Fruit fly (Drosophila melanogaster): ENCODE measurements around the gene RpS27.

RpS27 gene

dm6 chr3R:25237314-25237713 lies 10.0 kb downstream of the RpS27 start, which contains the start of gene Jhbp7:
TSS of gene Jhbp7 (plus strand) at chr3R:25237614.
- peak in 1 of 2 experiments; percentile 0 for TF ChIP-seq ss (GFP tag; optimal IDR thresholded peaks at IDR 0.05)
- TF ChIP-seq lz (GFP tag; optimal IDR thresholded peaks at IDR 0.05), result no peak
- TF ChIP-seq dsx (GFP tag; optimal IDR thresholded peaks at IDR 0.05; ENCODE audit: poor library complexity, severe bottlenecking), result peak; percentile 8

- TF ChIP-seq Eip78C (GFP tag) (peak; percentile 16), fkh (GFP tag; optimal IDR thresholded peaks at IDR 0.05) (peak; percentile 56), lz (GFP tag; optimal IDR thresholded peaks at IDR 0.05) (no peak), Met (GFP tag; optimal IDR thresholded peaks at IDR 0.05) (no peak)
Observed at dm6 chr3R:25236121-25236520, 11.2 kb downstream of the RpS27 start.

- TF ChIP-seq CG1621 (tag; optimal IDR thresholded peaks at IDR 0.05) (peak; percentile 45), esn (GFP tag; optimal IDR thresholded peaks at IDR 0.05) (no peak)
Observed at dm6 chr3R:25235362-25235761, 12.0 kb downstream of the RpS27 start, which contains the start of gene Sil1. TSS of gene Sil1 (minus strand) at chr3R:25235529.

dm6 chr3R:25232271-25232989 lies 14.9 kb downstream of the RpS27 start, which contains the start of gene Cad96Cb:
TSS of gene Cad96Cb (minus strand) at chr3R:25232321.
- TF ChIP-seq achi (GFP tag; optimal IDR thresholded peaks at IDR 0.05) (peak; percentile 93), fkh (GFP tag; optimal IDR thresholded peaks at IDR 0.05) (no peak), CG6854 (GFP tag; optimal IDR thresholded peaks at IDR 0.05) (peak; percentile 87), CG10669 (GFP tag; optimal IDR thresholded peaks at IDR 0.05) (peak; percentile 89), Ets96B (tag; optimal IDR thresholded peaks at IDR 0.05) (peak; percentile 83), CG8119 (GFP tag; IDR thresholded peaks at IDR 0.05) (peak; percentile 94), ss (GFP tag; optimal IDR thresholded peaks at IDR 0.05) (peak; percentile 92), Hr39 (GFP tag; optimal IDR thresholded peaks at IDR 0.05) (peak; percentile 92), Smox (GFP tag; optimal IDR thresholded peaks at IDR 0.05) (peak; percentile 91), Eip93F (GFP tag; optimal IDR thresholded peaks at IDR 0.05) (peak; percentile 50), Ets21C (GFP tag; optimal IDR thresholded peaks at IDR 0.05) (peak; percentile 86), CG34406 (GFP tag; optimal IDR thresholded peaks at IDR 0.05) (peak; percentile 89), CG31627 (GFP tag; optimal IDR thresholded peaks at IDR 0.05) (peak; percentile 92), svp (GFP tag) (peak; percentile 98), CG6276 (GFP tag; optimal IDR thresholded peaks at IDR 0.05) (peak; percentile 97), Lpt (GFP tag; optimal IDR thresholded peaks at IDR 0.05) (peak; percentile 92), Met (GFP tag; optimal IDR thresholded peaks at IDR 0.05) (peak; percentile 95), acj6 (GFP tag; optimal IDR thresholded peaks at IDR 0.05) (peak; percentile 91), OdsH (GFP tag; optimal IDR thresholded peaks at IDR 0.05) (peak; percentile 93), CG11762 (GFP tag; optimal IDR thresholded peaks at IDR 0.05; ENCODE audit: insufficient read depth) (peak; percentile 93), cyc (GFP tag; optimal IDR thresholded peaks at IDR 0.05) (peak; percentile 93), Gug (GFP tag; IDR thresholded peaks at IDR 0.05) (peak; percentile 79), fd59A (GFP tag; optimal IDR thresholded peaks at IDR 0.05) (peak; percentile 89), vri (GFP tag; optimal IDR thresholded peaks at IDR 0.05) (peak; percentile 79), CG6792 (GFP tag; optimal IDR thresholded peaks at IDR 0.05) (peak; percentile 90), Hr38 (GFP tag; optimal IDR thresholded peaks at IDR 0.05) (peak; percentile 12), CG8632 (GFP tag; optimal IDR thresholded peaks at IDR 0.05) (peak; percentile 89), CG11294 (GFP tag; IDR thresholded peaks at IDR 0.05) (peak; percentile 61), CG7368 (GFP tag; optimal IDR thresholded peaks at IDR 0.05) (peak; percentile 80), esn (GFP tag; optimal IDR thresholded peaks at IDR 0.05) (peak; percentile 95), fd85E (GFP tag; optimal IDR thresholded peaks at IDR 0.05) (peak; percentile 57), pdm3 (GFP tag; optimal IDR thresholded peaks at IDR 0.05) (peak; percentile 92), Eip78C (GFP tag) (peak; percentile 99), CG8319 (GFP tag; optimal IDR thresholded peaks at IDR 0.05) (peak; percentile 89), CG3032 (tag; optimal IDR thresholded peaks at IDR 0.05) (peak; percentile 90), Sox102F (GFP tag; optimal IDR thresholded peaks at IDR 0.05) (peak; percentile 92), topi (GFP tag; optimal IDR thresholded peaks at IDR 0.05) (peak; percentile 95), CG9139 (GFP tag; optimal IDR thresholded peaks at IDR 0.05) (peak; percentile 79), CG15336 (GFP tag; IDR thresholded peaks at IDR 0.05) (peak; percentile 90), salr (GFP tag; optimal IDR thresholded peaks at IDR 0.05) (peak; percentile 57 to 98), net (GFP tag; optimal IDR thresholded peaks at IDR 0.05) (peak; percentile 94)

Measured in whole organism, prepupa.